Worm (Caenorhabditis elegans) whole organism, L4 larva: Measurements from ENCODE around the gene Y32B12B.2.
"Not testable (repeated sequence)": the region's sequence is repeated elsewhere in the genome, so short reads cannot be mapped to it uniquely, and the experiment has no call there.

Experiments used
- D1046.2 ChIP-seq: fragments of 200-800 bp; sonication (Bioruptor generic); IDR thresholded peaks from 2 replicates; pipeline ENCODE4 v1.3.6; 2022; ENCODE audit warnings: missing genetic modification characterization, missing compliant biosample characterization
- F44E2.7 ChIP-seq: fragments of 200-800 bp; sonication (Bioruptor generic); IDR thresholded peaks from 2 replicates; pipeline ENCODE4 v2.1.2; 2022; ENCODE audit warnings: missing genetic modification characterization, missing compliant biosample characterization
- Y105C5A.15 ChIP-seq: fragments of 200-800 bp; sonication (Bioruptor generic); IDR thresholded peaks from 2 replicates; pipeline ENCODE4 v1.3.6; 2022; ENCODE audit warnings: missing genetic modification characterization, missing compliant biosample characterization
- ZK546.5 ChIP-seq, 2 experiments: sonication (generic microtip); optimal IDR thresholded peaks; 2 replicates each; lab custom pipeline; 2017; ENCODE audit warnings: missing biosample characterization in 2 of 2, missing genetic modification characterization in 2 of 2
- aha-1 ChIP-seq: fragments of 150-350 bp; peaks from one replicate; lab custom pipeline; 2014; ENCODE audit warnings: missing biosample characterization, missing genetic modification characterization
- attf-4 ChIP-seq: sonication (generic microtip); optimal IDR thresholded peaks from 3 replicates; lab custom pipeline; 2017; ENCODE audit warnings: missing biosample characterization, missing genetic modification characterization
- ceh-32 ChIP-seq: sonication (generic microtip); optimal IDR thresholded peaks from 2 replicates; lab custom pipeline; 2016; ENCODE audit warnings: mild to moderate bottlenecking, missing genetic modification characterization, missing compliant biosample characterization; ENCODE audit not compliant: poor library complexity
- ceh-82 ChIP-seq: sonication (generic microtip); optimal IDR thresholded peaks from 2 replicates; lab custom pipeline; 2017; ENCODE audit warnings: missing biosample characterization, missing genetic modification characterization
- daf-12 ChIP-seq: fragments of 150-350 bp; optimal IDR thresholded peaks from 2 replicates; lab custom pipeline; 2014; ENCODE audit warnings: missing biosample characterization, missing genetic modification reagents, missing genetic modification characterization
- dmd-6 ChIP-seq: fragments of 200-800 bp; sonication (Bioruptor generic); IDR thresholded peaks from 2 replicates; pipeline ENCODE4 v1.3.6; 2022; ENCODE audit warnings: missing genetic modification reagents, missing genetic modification characterization, missing compliant biosample characterization
- dmd-8 ChIP-seq: fragments of 200-800 bp; sonication (Bioruptor generic); IDR thresholded peaks from 2 replicates; pipeline ENCODE4 v1.3.6; 2022; ENCODE audit warnings: missing genetic modification characterization, missing compliant biosample characterization
- duxl-1 ChIP-seq: sonication (generic microtip); optimal IDR thresholded peaks from 2 replicates; lab custom pipeline; 2016; ENCODE audit warnings: mild to moderate bottlenecking, missing genetic modification characterization, moderate library complexity, missing compliant biosample characterization; ENCODE audit not compliant: poor library complexity
- dve-1 ChIP-seq: sonication (generic microtip); optimal IDR thresholded peaks from 2 replicates; lab custom pipeline; 2017; ENCODE audit warnings: antibody characterized with exemption, mild to moderate bottlenecking, missing genetic modification characterization, missing compliant biosample characterization; ENCODE audit not compliant: insufficient read depth
- egl-43 ChIP-seq: fragments of 200-800 bp; sonication (Bioruptor generic); IDR thresholded peaks from 2 replicates; pipeline ENCODE4 v1.3.6; 2022; ENCODE audit warnings: missing genetic modification reagents, missing genetic modification characterization, missing compliant biosample characterization
- fkh-10 ChIP-seq: fragments of 150-350 bp; optimal IDR thresholded peaks from 2 replicates; lab custom pipeline; 2014; ENCODE audit warnings: missing biosample characterization, missing genetic modification reagents, missing genetic modification characterization
- jun-1 ChIP-seq: fragments of 150-350 bp; optimal IDR thresholded peaks from 2 replicates; lab custom pipeline; 2014; ENCODE audit warnings: missing biosample characterization, missing genetic modification reagents, missing genetic modification characterization
- lin-13 ChIP-seq: fragments of 150-350 bp; optimal IDR thresholded peaks from 2 replicates; lab custom pipeline; 2014; ENCODE audit warnings: missing biosample characterization, missing genetic modification reagents, missing genetic modification characterization
- lin-15B ChIP-seq: fragments of 150-350 bp; sonication (generic microtip); optimal IDR thresholded peaks from 3 replicates; lab custom pipeline; 2014; ENCODE audit warnings: missing biosample characterization, missing genetic modification characterization
- lin-38 ChIP-seq: fragments of 200-800 bp; sonication (Bioruptor generic); IDR thresholded peaks from 2 replicates; pipeline ENCODE4 v1.3.6; 2022; ENCODE audit warnings: missing genetic modification reagents, missing genetic modification characterization, missing compliant biosample characterization
- lir-3 ChIP-seq: sonication (generic microtip); optimal IDR thresholded peaks from 2 replicates; lab custom pipeline; 2016; ENCODE audit warnings: mild to moderate bottlenecking, missing genetic modification characterization, missing compliant biosample characterization
- mdt-29 ChIP-seq: fragments of 200-800 bp; sonication (Bioruptor generic); IDR thresholded peaks from 2 replicates; pipeline ENCODE4 v1.3.6; 2022; ENCODE audit warnings: missing genetic modification reagents, missing genetic modification characterization, missing compliant biosample characterization
- mes-2 ChIP-seq: sonication (generic microtip); optimal IDR thresholded peaks from 2 replicates; lab custom pipeline; 2016; ENCODE audit warnings: missing genotype, mild to moderate bottlenecking, missing genetic modification characterization, missing compliant biosample characterization; ENCODE audit not compliant: poor library complexity, severe bottlenecking
- nhr-10 ChIP-seq: fragments of 150-350 bp; optimal IDR thresholded peaks from 2 replicates; lab custom pipeline; 2014; ENCODE audit warnings: missing biosample characterization, missing genetic modification characterization
- nhr-111 ChIP-seq: fragments of 200-800 bp; sonication (Bioruptor generic); optimal IDR thresholded peaks from 2 replicates; lab custom pipeline; 2018; ENCODE audit warnings: mild to moderate bottlenecking, missing genetic modification characterization, missing compliant biosample characterization
- nhr-28 ChIP-seq: fragments of 150-350 bp; optimal IDR thresholded peaks from 2 replicates; lab custom pipeline; 2014; ENCODE audit warnings: missing biosample characterization, missing genetic modification characterization
- nhr-42 ChIP-seq: fragments of 200-800 bp; sonication (Bioruptor generic); IDR thresholded peaks from 2 replicates; pipeline ENCODE4 v1.3.6; 2022; ENCODE audit warnings: missing genetic modification characterization, missing compliant biosample characterization
- nhr-76 ChIP-seq: fragments of 150-350 bp; optimal IDR thresholded peaks from 2 replicates; lab custom pipeline; 2014; ENCODE audit warnings: missing biosample characterization, missing genetic modification characterization
- pha-4 ChIP-seq, 2 experiments: fragments of 150-350 bp in 1 of 2; fragments of 200-800 bp in 1 of 2; sonication (Bioruptor generic) in 1 of 2; IDR thresholded peaks in 1 of 2; optimal IDR thresholded peaks in 1 of 2; 2 replicates each; pipeline versions ENCODE4 v1.3.6 to Lab custom; 2014 to 2022; ENCODE audit warnings: missing genetic modification characterization in 2 of 2, missing genetic modification reagents in 2 of 2, missing biosample characterization in 1 of 2, missing compliant biosample characterization in 1 of 2
- pqm-1 ChIP-seq: sonication (generic microtip); optimal IDR thresholded peaks from 2 replicates; lab custom pipeline; 2017; ENCODE audit warnings: missing biosample characterization, missing genetic modification characterization
- set-16 ChIP-seq: fragments of 200-800 bp; sonication (Bioruptor generic); IDR thresholded peaks from 2 replicates; pipeline ENCODE4 v1.3.6; 2022; ENCODE audit warnings: missing genetic modification reagents, missing genetic modification characterization, missing compliant biosample characterization
- spr-1 ChIP-seq: sonication (generic microtip); optimal IDR thresholded peaks from 2 replicates; lab custom pipeline; 2016; ENCODE audit warnings: mild to moderate bottlenecking, missing genetic modification characterization, missing compliant biosample characterization
- tra-1 ChIP-seq: fragments of 200-800 bp; sonication (Bioruptor generic); IDR thresholded peaks from 2 replicates; pipeline ENCODE4 v1.3.6; 2022; ENCODE audit warnings: missing genetic modification reagents, missing genetic modification characterization, missing compliant biosample characterization
- unc-130 ChIP-seq: sonication (generic microtip); optimal IDR thresholded peaks from 2 replicates; lab custom pipeline; 2016; ENCODE audit warnings: missing genetic modification reagents, missing genetic modification characterization, missing compliant biosample characterization
- unc-62 ChIP-seq, 3 experiments: fragments of 150-350 bp in 1 of 3; sonication (generic microtip); optimal IDR thresholded peaks in 2 of 3; peaks in 1 of 3; 1 replicate in 1 of 3; 2 replicates in 2 of 3; lab custom pipeline; 2014 to 2017; ENCODE audit warnings: missing biosample characterization in 3 of 3, missing genetic modification characterization in 3 of 3, missing genetic modification reagents in 3 of 3, missing genotype in 1 of 3
- vab-7 ChIP-seq: fragments of 200-800 bp; sonication (Bioruptor generic); IDR thresholded peaks from 2 replicates; pipeline ENCODE4 v1.3.6; 2022; ENCODE audit warnings: missing genetic modification reagents, missing genetic modification characterization, missing compliant biosample characterization
- zfp-2 ChIP-seq: sonication (generic microtip); optimal IDR thresholded peaks from 2 replicates; lab custom pipeline; 2016; ENCODE audit warnings: mild to moderate bottlenecking, missing genetic modification characterization, missing compliant biosample characterization
- zfp-3 ChIP-seq: fragments of 200-800 bp; sonication (Bioruptor generic); conservative IDR thresholded peaks from 2 replicates; pipeline ENCODE4 v1.3.6; 2022; ENCODE audit warnings: missing genetic modification reagents, missing genetic modification characterization, missing compliant biosample characterization
- zip-11 ChIP-seq: fragments of 200-800 bp; sonication (Bioruptor generic); IDR thresholded peaks from 2 replicates; pipeline ENCODE4 v1.3.6; 2022; ENCODE audit warnings: missing genetic modification characterization, missing compliant biosample characterization
- ztf-11 ChIP-seq: fragments of 150-350 bp; optimal IDR thresholded peaks from 2 replicates; lab custom pipeline; 2014; ENCODE audit warnings: missing biosample characterization, missing genetic modification characterization

Y32B12B.2 gene

ce11 chrV:16539666-16540065, 1.5 kb downstream of the Y32B12B.2 start:
- TF ChIP-seq D1046.2 (GFP tag; lab: Robert Waterston, UW) (no peak), zfp-3 (GFP tag; lab: Robert Waterston, UW) (no peak), lin-13 (no peak), nhr-111 (no peak), dve-1 (tag; lab: Kevin White, UChicago) (no peak), ZK546.5 (tag; optimal IDR thresholded peaks at IDR 0.05; lab: Kevin White, UChicago) (no peak), zip-11 (GFP tag; lab: Robert Waterston, UW) (no peak), Y105C5A.15 (GFP tag; lab: Robert Waterston, UW) (no peak), lir-3 (tag; lab: Kevin White, UChicago) (no peak), fkh-10 (GFP tag; lab: Kevin White, UChicago) (no peak), zfp-2 (tag; lab: Kevin White, UChicago) (no peak), ceh-82 (tag; lab: Kevin White, UChicago) (no peak)

- TF ChIP-seq lin-38 (0 out of 2 replicates have a peak, but pooled peaks have one; percentile 19), ztf-11 (no peak)
Observed at ce11 chrV:16540657-16541056, 2.5 kb downstream of the Y32B12B.2 start.

- TF ChIP-seq pha-4 (GFP tag; IDR thresholded peaks at IDR 0.05; lab: Robert Waterston, UW) = 0 out of 2 replicates have a peak, but pooled peaks have one; percentile 19
- TF ChIP-seq pha-4 (tag; optimal IDR thresholded peaks at IDR 0.05; lab: Kevin White, UChicago) = not testable (repeated sequence)
- TF ChIP-seq, all 104 proteins: peak for 1; not testable (repeated sequence) for 103
Observed at ce11 chrV:16548013-16548655, 9.9 kb downstream of the Y32B12B.2 start.

- no peak for TF ChIP-seq nhr-76 (tag; lab: Kevin White, UChicago)
- TF ChIP-seq aha-1 (tag; lab: Kevin White, UChicago) = no peak
- TF ChIP-seq pha-4 (GFP tag; IDR thresholded peaks at IDR 0.05; lab: Robert Waterston, UW) = no peak
- no peak for TF ChIP-seq pha-4 (tag; optimal IDR thresholded peaks at IDR 0.05; lab: Kevin White, UChicago)
- no peak for TF ChIP-seq zip-11 (GFP tag; lab: Robert Waterston, UW)
- TF ChIP-seq attf-4 = no peak
- no peak for TF ChIP-seq unc-62 (GFP tag; optimal IDR thresholded peaks at IDR 0.05 in 1 of 2; lab: Kevin White, UChicago)
- TF ChIP-seq unc-62 (tag; optimal IDR thresholded peaks at IDR 0.05; lab: Kevin White, UChicago) = no peak
- TF ChIP-seq nhr-42 = no peak
- no peak for TF ChIP-seq fkh-10 (GFP tag; lab: Kevin White, UChicago)
- no peak for TF ChIP-seq vab-7 (GFP tag; lab: Robert Waterston, UW)
- no peak for TF ChIP-seq tra-1 (GFP tag; lab: Robert Waterston, UW)
- TF ChIP-seq spr-1 = no peak
- TF ChIP-seq dmd-8 (GFP tag; lab: Robert Waterston, UW) = no peak
Observed at ce11 chrV:16550680-16551079, 12.5 kb downstream of the Y32B12B.2 start, which contains the start of gene srbc-65. Gene srbc-65, plus strand, starts transcription at chrV:16550980.

- 0 out of 2 replicates have a peak, but pooled peaks have one; percentile 4 for TF ChIP-seq egl-43
- 0 out of 2 replicates have a peak, but pooled peaks have one; percentile 17 for TF ChIP-seq set-16
- TF ChIP-seq mes-2 (tag; lab: Kevin White, UChicago) = peak; percentile 72
- TF ChIP-seq nhr-28 = no peak
- TF ChIP-seq vab-7 (GFP tag; lab: Robert Waterston, UW) = 0 out of 2 replicates have a peak, but pooled peaks have one; percentile 6
- no peak for TF ChIP-seq attf-4
Observed at ce11 chrV:16552929-16553328, 14.7 kb downstream of the Y32B12B.2 start, which contains the start of gene Y32B12B.4. Gene Y32B12B.4, plus strand, starts transcription at chrV:16553327.

ce11 chrV:16565639-16566038, 27.4 kb downstream of the Y32B12B.2 start, which contains the start of gene sru-45:
Gene sru-45, plus strand, starts transcription at chrV:16565939.
- TF ChIP-seq dmd-6 (GFP tag; lab: Robert Waterston, UW) (no peak), F44E2.7 (GFP tag; lab: Robert Waterston, UW) (no peak), jun-1 (tag; lab: Kevin White, UChicago) (no peak), mdt-29 (GFP tag; lab: Robert Waterston, UW) (no peak), dve-1 (tag; lab: Kevin White, UChicago) (no peak), Y105C5A.15 (GFP tag; lab: Robert Waterston, UW) (no peak), zip-11 (GFP tag; lab: Robert Waterston, UW) (no peak), lin-15B (tag; lab: Kevin White, UChicago) (no peak), pqm-1 (tag; lab: Kevin White, UChicago) (no peak), daf-12 (tag; lab: Kevin White, UChicago) (no peak), unc-130 (GFP tag; lab: Kevin White, UChicago) (no peak), nhr-10 (no peak), set-16 (no peak), ztf-11 (no peak), ceh-32 (tag; lab: Kevin White, UChicago) (no peak), duxl-1 (no peak)
